Worm (Caenorhabditis elegans) whole organism, L3 larva: ENCODE measurements around the gene ins-7.
A peak's percentile ranks its signal among the peaks of the same experiment; 100 is the strongest.

ENCODE experiments used
- R02D3.7 ChIP-seq: fragments of 150-350 bp; optimal IDR thresholded peaks from 2 replicates; lab custom pipeline; 2014; ENCODE audit warnings: missing biosample characterization, missing genetic modification characterization
- ama-1 ChIP-seq: fragments of 150-350 bp; optimal IDR thresholded peaks from 2 replicates; lab custom pipeline; 2018
- ceh-82 ChIP-seq: fragments of 150-350 bp; optimal IDR thresholded peaks from 2 replicates; lab custom pipeline; 2014; ENCODE audit warnings: missing biosample characterization, missing genetic modification characterization
- ceh-9 ChIP-seq: sonication (generic microtip); optimal IDR thresholded peaks from 2 replicates; lab custom pipeline; 2018; ENCODE audit warnings: missing biosample characterization, missing genetic modification characterization
- daf-12 ChIP-seq: fragments of 150-350 bp; optimal IDR thresholded peaks from 2 replicates; lab custom pipeline; 2014; ENCODE audit warnings: missing biosample characterization, missing genetic modification reagents, missing genetic modification characterization
- elt-2 ChIP-seq: sonication (generic microtip); optimal IDR thresholded peaks from 2 replicates; lab custom pipeline; 2016; ENCODE audit warnings: missing genetic modification reagents, mild to moderate bottlenecking, missing genetic modification characterization, missing compliant biosample characterization
- elt-3 ChIP-seq, 3 experiments: fragments of 150-350 bp in 1 of 3; sonication (generic microtip) in 2 of 3; optimal IDR thresholded peaks; 2 replicates in 2 of 3; 4 replicates in 1 of 3; lab custom pipeline; 2014 to 2017; ENCODE audit warnings: missing biosample characterization in 3 of 3, missing genetic modification characterization in 3 of 3
- fkh-10 ChIP-seq: sonication (generic microtip); optimal IDR thresholded peaks from 2 replicates; lab custom pipeline; 2017; ENCODE audit warnings: missing biosample characterization, missing genetic modification reagents, missing genetic modification characterization
- fkh-2 ChIP-seq: fragments of 150-350 bp; optimal IDR thresholded peaks from 2 replicates; lab custom pipeline; 2014; ENCODE audit warnings: missing biosample characterization, missing genetic modification reagents, missing genetic modification characterization
- hmg-11 ChIP-seq: sonication (generic microtip); optimal IDR thresholded peaks from 2 replicates; lab custom pipeline; 2016; ENCODE audit warnings: missing genetic modification characterization, missing compliant biosample characterization
- jun-1 ChIP-seq: fragments of 150-350 bp; optimal IDR thresholded peaks from 2 replicates; lab custom pipeline; 2014; ENCODE audit warnings: missing biosample characterization, missing genetic modification reagents, missing genetic modification characterization
- lin-39 ChIP-seq: fragments of 150-350 bp; optimal IDR thresholded peaks from 2 replicates; lab custom pipeline; 2018; ENCODE audit warnings: missing biosample characterization, missing genetic modification reagents, missing genetic modification characterization
- lsy-12 ChIP-seq: sonication (generic microtip); optimal IDR thresholded peaks from 2 replicates; lab custom pipeline; 2016; ENCODE audit warnings: mild to moderate bottlenecking, missing genetic modification characterization, missing compliant biosample characterization
- mdl-1 ChIP-seq: fragments of 150-350 bp; optimal IDR thresholded peaks from 2 replicates; lab custom pipeline; 2014; ENCODE audit warnings: missing biosample characterization, missing genetic modification characterization
- nfya-1 ChIP-seq: sonication (generic microtip); optimal IDR thresholded peaks from 2 replicates; lab custom pipeline; 2017; ENCODE audit warnings: missing genetic modification characterization, mild to moderate bottlenecking, missing compliant biosample characterization, antibody characterized with exemption, moderate library complexity; ENCODE audit not compliant: insufficient read depth
- nhr-11 ChIP-seq: fragments of 150-350 bp; optimal IDR thresholded peaks from 2 replicates; lab custom pipeline; 2014; ENCODE audit warnings: missing biosample characterization, missing genetic modification characterization
- nhr-12 ChIP-seq: fragments of 150-350 bp; optimal IDR thresholded peaks from 2 replicates; lab custom pipeline; 2014; ENCODE audit warnings: missing biosample characterization, missing genetic modification characterization
- nhr-23 ChIP-seq: fragments of 150-350 bp; optimal IDR thresholded peaks from 2 replicates; lab custom pipeline; 2014; ENCODE audit warnings: missing biosample characterization, missing genetic modification reagents, missing genetic modification characterization
- nhr-237 ChIP-seq: fragments of 150-350 bp; optimal IDR thresholded peaks from 2 replicates; lab custom pipeline; 2014; ENCODE audit warnings: missing biosample characterization, missing genetic modification characterization
- nhr-67 ChIP-seq: fragments of 150-350 bp; optimal IDR thresholded peaks from 2 replicates; lab custom pipeline; 2014; ENCODE audit warnings: missing biosample characterization, missing genetic modification characterization
- nhr-76 ChIP-seq: fragments of 150-350 bp; sonication (generic microtip); optimal IDR thresholded peaks from 5 replicates; lab custom pipeline; 2014; ENCODE audit warnings: missing biosample characterization, missing genetic modification characterization
- nhr-77 ChIP-seq: fragments of 150-350 bp; optimal IDR thresholded peaks from 2 replicates; lab custom pipeline; 2014; ENCODE audit warnings: missing biosample characterization, missing genetic modification characterization
- pha-4 ChIP-seq: fragments of 150-350 bp; optimal IDR thresholded peaks from 2 replicates; lab custom pipeline; 2014; ENCODE audit warnings: missing biosample characterization, missing genetic modification reagents, missing genetic modification characterization
- pqm-1 ChIP-seq: fragments of 150-350 bp; optimal IDR thresholded peaks from 2 replicates; lab custom pipeline; 2017; ENCODE audit warnings: missing biosample characterization, missing genetic modification characterization, inconsistent platforms
- sea-2 ChIP-seq: fragments of 150-350 bp; sonication (generic microtip); optimal IDR thresholded peaks from 4 replicates; lab custom pipeline; 2014; ENCODE audit warnings: missing biosample characterization, missing genetic modification reagents, missing genetic modification characterization
- skn-1 ChIP-seq: fragments of 150-350 bp; optimal IDR thresholded peaks from 2 replicates; lab custom pipeline; 2014; ENCODE audit warnings: missing biosample characterization, missing genetic modification characterization
- snpc-4 ChIP-seq: fragments of 150-350 bp; optimal IDR thresholded peaks from 2 replicates; lab custom pipeline; 2014; ENCODE audit warnings: missing biosample characterization, missing genetic modification characterization
- unc-39 ChIP-seq: sonication (generic microtip); optimal IDR thresholded peaks from 4 replicates; lab custom pipeline; 2017; ENCODE audit warnings: missing biosample characterization, missing genetic modification characterization
- zag-1 ChIP-seq: fragments of 150-350 bp; optimal IDR thresholded peaks from 2 replicates; lab custom pipeline; 2014; ENCODE audit warnings: missing biosample characterization, missing genetic modification characterization
- ztf-11 ChIP-seq: fragments of 150-350 bp; optimal IDR thresholded peaks from 2 replicates; lab custom pipeline; 2014; ENCODE audit warnings: missing biosample characterization, missing genetic modification characterization
- ztf-4 ChIP-seq: fragments of 150-350 bp; optimal IDR thresholded peaks from 2 replicates; lab custom pipeline; 2014; ENCODE audit warnings: missing biosample characterization, missing genetic modification characterization

The ins-7 gene

DNA sequence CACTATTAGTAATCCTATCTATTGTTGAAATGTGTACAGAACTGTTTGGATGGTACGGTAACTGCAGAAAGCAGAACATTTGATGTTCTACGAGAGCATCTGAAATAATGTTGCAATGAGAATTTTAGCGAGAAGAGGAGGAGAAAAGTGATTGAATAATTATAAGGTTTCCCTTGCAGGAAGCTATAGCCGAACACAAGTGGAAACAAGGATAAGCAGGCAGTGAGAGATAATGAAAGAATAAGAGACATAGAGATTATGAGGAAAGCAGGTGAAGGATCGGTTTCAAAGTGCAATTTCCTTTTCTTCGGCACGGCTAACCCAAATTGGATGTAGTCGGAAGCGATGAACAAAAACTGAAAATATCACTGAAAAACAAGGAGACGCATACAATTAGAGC lies 40.7 kb downstream of the ins-7 start, which contains the start of gene del-2:
del-2 (minus strand) TSS at position 101 of the 400 bp plus-strand sequence.
- TF ChIP-seq hmg-11 (tag; lab: Kevin White, UChicago) (no peak), lin-39 (no peak), ceh-9 (no peak), nhr-77 (no peak), fkh-10 (GFP tag; lab: Kevin White, UChicago) (no peak), nhr-237 (tag; lab: Kevin White, UChicago) (no peak), jun-1 (tag; lab: Kevin White, UChicago) (no peak), nfya-1 (tag; lab: Kevin White, UChicago) (no peak), elt-2 (no peak), ztf-11 (tag; lab: Kevin White, UChicago) (no peak), ama-1 (lab: Kevin White, UChicago) (no peak), skn-1 (tag; lab: Kevin White, UChicago) (no peak), mdl-1 (no peak), daf-12 (tag; lab: Kevin White, UChicago) (no peak), fkh-2 (tag; lab: Kevin White, UChicago) (no peak), ztf-4 (no peak), snpc-4 (tag; lab: Kevin White, UChicago) (no peak), nhr-12 (no peak), pha-4 (tag; lab: Kevin White, UChicago) (no peak), nhr-76 (no peak)
- TF ChIP-seq, all 47 proteins: peak for 0

DNA sequence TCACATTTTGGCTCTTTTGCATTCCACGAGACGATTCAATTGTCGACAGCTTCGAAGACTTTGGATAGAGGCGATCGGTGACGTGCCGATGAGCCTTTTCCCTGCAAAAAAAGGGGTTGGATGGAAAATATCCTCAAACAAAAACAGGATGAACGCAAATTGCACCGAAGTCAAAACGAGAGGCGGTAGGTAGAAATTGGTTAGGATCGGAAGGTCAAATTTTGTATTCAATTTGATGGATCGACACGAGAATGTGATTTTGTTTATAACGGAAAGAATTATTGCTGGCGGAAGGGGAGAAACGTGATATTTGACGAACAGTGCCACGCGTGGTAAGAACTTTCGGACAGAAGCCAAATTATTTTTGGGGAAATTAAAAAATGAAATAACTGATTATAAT lies 47.8 kb downstream of the ins-7 start, which contains the start of gene mca-1:
mca-1 (minus strand) TSS at position 101 of the 400 bp plus-strand sequence.
- TF ChIP-seq nhr-12, result no peak
- no peak for TF ChIP-seq elt-3 (tag; optimal IDR thresholded peaks at IDR 0.05; lab: Kevin White, UChicago)
- TF ChIP-seq jun-1 (tag; lab: Kevin White, UChicago), result no peak
- no peak for TF ChIP-seq zag-1 (tag; lab: Kevin White, UChicago)
- TF ChIP-seq ceh-82 (tag; lab: Kevin White, UChicago), result no peak
- no peak for TF ChIP-seq mdl-1
- TF ChIP-seq R02D3.7, result no peak

DNA sequence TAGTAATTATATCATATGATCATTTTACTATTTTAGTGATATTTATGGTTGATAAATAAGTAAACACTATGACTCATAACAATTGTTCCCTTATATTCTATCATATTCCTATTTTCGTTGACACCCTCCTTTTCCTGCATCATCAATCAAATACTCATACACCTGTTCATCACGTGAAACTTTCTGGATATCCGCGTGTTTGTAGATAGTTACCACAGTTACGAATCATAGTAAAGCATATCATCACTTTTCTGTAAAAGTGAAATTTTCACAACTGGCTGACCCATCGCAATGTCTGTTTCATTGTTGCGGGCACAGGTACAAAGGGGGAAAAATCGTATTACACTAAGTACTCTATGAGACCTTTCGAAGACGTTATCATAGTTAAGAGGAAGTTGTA lies 48.8 kb downstream of the ins-7 start:
- TF ChIP-seq fkh-10 (GFP tag; lab: Kevin White, UChicago) (no peak), nhr-67 (tag; lab: Kevin White, UChicago) (no peak), elt-2 (no peak), sea-2 (no peak), pqm-1 (tag; lab: Kevin White, UChicago) (no peak), elt-3 (tag; optimal IDR thresholded peaks at IDR 0.05; lab: Kevin White, UChicago) (peak in 1 of 3 experiments; percentile 2)
- TF ChIP-seq, all 47 proteins: peak for 1

DNA sequence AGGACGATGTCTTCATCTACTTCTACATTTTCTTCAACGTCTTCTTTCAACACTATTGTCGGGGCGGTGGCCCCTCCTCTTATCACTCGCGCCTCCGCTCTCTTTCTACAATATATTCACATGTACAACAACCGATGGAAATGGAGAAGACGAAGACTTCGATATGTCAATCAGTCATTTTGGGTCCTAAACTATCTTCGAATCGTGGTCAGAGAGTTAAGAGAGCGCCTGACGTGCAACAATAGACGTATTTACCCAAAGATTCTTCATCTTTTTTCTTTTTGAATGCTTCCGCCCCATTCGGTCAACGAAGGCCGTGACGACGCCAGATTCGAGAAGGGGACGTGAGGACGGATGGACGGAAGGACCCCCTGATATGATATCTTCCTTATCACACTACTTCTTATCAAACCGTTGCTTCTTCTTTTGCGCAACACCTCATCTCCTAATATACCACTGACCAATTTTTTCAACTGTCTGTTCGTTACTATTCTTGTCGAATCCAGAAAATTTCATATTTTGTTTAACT lies 49.6 kb downstream of the ins-7 start:
- TF ChIP-seq elt-3 (tag; optimal IDR thresholded peaks at IDR 0.05; lab: Kevin White, UChicago) (peak in 2 of 3 experiments; percentile 51 to 63), nhr-11 (tag; lab: Kevin White, UChicago) (no peak), nhr-23 (tag; lab: Kevin White, UChicago) (peak; percentile 51), ztf-11 (tag; lab: Kevin White, UChicago) (no peak), unc-39 (tag; lab: Kevin White, UChicago) (no peak)

DNA sequence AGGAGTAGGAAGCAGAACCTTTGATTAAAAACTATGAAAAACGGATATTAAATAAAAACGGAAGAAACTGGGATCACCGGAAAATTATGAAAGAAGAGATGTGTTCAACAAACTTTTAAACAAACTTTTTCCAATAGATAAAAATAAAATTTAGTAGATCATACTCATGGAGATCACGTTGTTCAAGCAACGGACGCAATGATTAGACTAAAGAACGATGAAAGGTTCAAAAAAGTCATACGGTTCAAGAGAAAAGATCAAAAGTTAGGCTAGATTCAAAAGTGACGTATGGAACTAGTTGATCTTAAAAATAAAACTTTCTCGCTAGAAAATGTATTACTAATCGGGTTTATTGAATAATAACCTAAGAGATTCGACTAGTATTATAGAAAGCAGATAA lies 50.6 kb downstream of the ins-7 start:
- TF ChIP-seq daf-12 (tag; lab: Kevin White, UChicago) (no peak), sea-2 (no peak), R02D3.7 (no peak), elt-3 (tag; optimal IDR thresholded peaks at IDR 0.05; lab: Kevin White, UChicago) (no peak), nhr-76 (no peak), lsy-12 (tag; lab: Kevin White, UChicago) (no peak), nfya-1 (tag; lab: Kevin White, UChicago) (no peak), nhr-67 (tag; lab: Kevin White, UChicago) (no peak), nhr-23 (tag; lab: Kevin White, UChicago) (no peak)
